Fruit fly (Drosophila melanogaster) whole organism, wandering third instar larva: ENCODE data around the gene CG32246.

Experiments
- CG32264 ChIP-seq: fragments of 200-800 bp; sonication (Bioruptor generic); optimal IDR thresholded peaks from 2 replicates; lab custom pipeline; 2016; ENCODE audit warnings: missing biosample characterization, missing genetic modification characterization
- Hr83 ChIP-seq: fragments of 200-300 bp; sonication (Bioruptor generic); optimal IDR thresholded peaks from 2 replicates; lab custom pipeline; 2016; ENCODE audit warnings: missing biosample characterization, mild to moderate bottlenecking, missing genetic modification characterization, moderate library complexity; ENCODE audit not compliant: poor library complexity, severe bottlenecking
- Jra ChIP-seq: sonication (Bioruptor generic); optimal IDR thresholded peaks from 2 replicates; lab custom pipeline; 2016; ENCODE audit warnings: missing biosample characterization, missing genetic modification characterization
- Mio ChIP-seq: sonication (Bioruptor generic); optimal IDR thresholded peaks from 2 replicates; lab custom pipeline; 2016; ENCODE audit warnings: missing biosample characterization, missing genetic modification characterization
- Myc ChIP-seq: fragments of >200 bp; optimal IDR thresholded peaks from 2 replicates; lab custom pipeline; 2017
- Rel ChIP-seq, 2 experiments: fragments of 200-800 bp; sonication (Bioruptor generic) in 1 of 2; optimal IDR thresholded peaks; 2 replicates in 1 of 2; 3 replicates in 1 of 2; lab custom pipeline; 2016 to 2019; ENCODE audit warnings: mild to moderate bottlenecking in 2 of 2, missing biosample characterization in 2 of 2, missing genetic modification characterization in 2 of 2, moderate library complexity in 1 of 2
- Vsx2 ChIP-seq: fragments of 200-300, 225-300 bp; sonication (Bioruptor generic); optimal IDR thresholded peaks from 2 replicates; lab custom pipeline; 2018; ENCODE audit warnings: missing biosample characterization, missing genetic modification characterization; ENCODE audit not compliant: partially characterized antibody
- foxo ChIP-seq, 2 experiments: fragments of 200-800 bp; sonication (Bioruptor generic); optimal IDR thresholded peaks; 2 replicates in 1 of 2; 3 replicates in 1 of 2; lab custom pipeline; 2016 to 2017; ENCODE audit warnings: missing biosample characterization in 2 of 2, missing genetic modification characterization in 2 of 2
- jim ChIP-seq: fragments of 175-275, 200-325 bp; sonication (Bioruptor generic); optimal IDR thresholded peaks from 2 replicates; lab custom pipeline; 2016; ENCODE audit warnings: missing biosample characterization, mild to moderate bottlenecking, missing genetic modification characterization
- lola ChIP-seq: fragments of >200 bp; optimal IDR thresholded peaks from 2 replicates; lab custom pipeline; 2017; ENCODE audit warnings: missing biosample characterization, missing genetic modification characterization
- psq ChIP-seq: fragments of 200-800 bp; sonication (Bioruptor generic); optimal IDR thresholded peaks from 3 replicates; lab custom pipeline; 2017; ENCODE audit warnings: missing biosample characterization, mild to moderate bottlenecking, missing genetic modification characterization, moderate library complexity
- sv ChIP-seq: fragments of 200-800 bp; sonication (Bioruptor generic); optimal IDR thresholded peaks from 3 replicates; lab custom pipeline; 2016; ENCODE audit warnings: missing biosample characterization, missing genetic modification characterization

DNA sequence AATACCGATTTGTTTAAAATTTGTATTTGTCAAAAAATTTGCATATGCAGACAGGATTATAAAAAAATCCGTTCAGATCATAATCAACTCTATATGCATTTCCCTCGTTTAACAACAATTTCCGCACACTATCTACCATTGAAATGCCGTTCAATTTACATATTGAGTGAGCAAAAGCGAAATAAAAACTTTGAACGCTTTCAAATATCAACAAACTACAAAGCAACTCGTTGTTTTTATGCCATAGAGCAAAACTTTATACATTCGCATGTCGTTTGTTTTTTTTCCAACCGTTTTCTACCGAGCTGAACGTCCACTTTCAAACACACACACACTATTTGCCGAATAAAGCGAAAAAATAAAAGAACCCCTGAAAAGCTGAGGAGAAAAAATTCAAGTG lies 27.0 kb downstream of the CG32246 start, which contains the start of gene TTLL1B:
- TF ChIP-seq Jra (GFP tag; lab: Kevin White, UChicago) (no peak), psq (no peak), sv (GFP tag; lab: Kevin White, UChicago) (no peak), foxo (GFP tag; optimal IDR thresholded peaks at IDR 0.05; lab: Kevin White, UChicago) (no peak), Myc (lab: Kevin White, UChicago) (no peak), CG32264 (GFP tag; lab: Kevin White, UChicago) (no peak), lola (no peak), Rel (GFP tag; optimal IDR thresholded peaks at IDR 0.05; lab: Kevin White, UChicago) (no peak), Rel (tag; optimal IDR thresholded peaks at IDR 0.05; lab: Kevin White, UChicago) (no peak), jim (GFP tag; lab: Kevin White, UChicago) (no peak), Mio (GFP tag; lab: Kevin White, UChicago) (no peak), Hr83 (no peak), Vsx2 (GFP tag; lab: Kevin White, UChicago) (no peak)
